Worm (Caenorhabditis elegans) whole organism, L4 larva: ENCODE measurements around the gene C27D6.1.

Source experiments
- ceh-82 ChIP-seq: sonication (generic microtip); optimal IDR thresholded peaks from 2 replicates; lab custom pipeline; 2017; ENCODE audit warnings: missing biosample characterization, missing genetic modification characterization
- madf-5 ChIP-seq, 2 experiments: fragments of 200-800 bp; sonication (Bioruptor generic); IDR thresholded peaks; 2 replicates each; pipeline ENCODE4 v1.3.6; 2022; ENCODE audit warnings: missing compliant biosample characterization in 2 of 2, missing genetic modification characterization in 2 of 2
- zag-1 ChIP-seq: fragments of 150-350 bp; optimal IDR thresholded peaks from 2 replicates; lab custom pipeline; 2014; ENCODE audit warnings: missing biosample characterization, missing genetic modification characterization

ce11 chrII:5225284-5225683 lies 52.7 kb downstream of the C27D6.1 start, which contains the start of gene dsh-1:
- TF ChIP-seq madf-5 (GFP tag; IDR thresholded peaks at IDR 0.05; lab: Robert Waterston, UW) (no peak), zag-1 (tag; lab: Kevin White, UChicago) (no peak), ceh-82 (tag; lab: Kevin White, UChicago) (no peak)
